Worm (Caenorhabditis elegans) whole organism, L1 larva: ENCODE results near the gene K02E7.1.

ENCODE experiments used
- C04F5.9 ChIP-seq: sonication (generic microtip); optimal IDR thresholded peaks from 2 replicates; lab custom pipeline; 2016; ENCODE audit warnings: missing genetic modification characterization, missing compliant biosample characterization
- C34B4.2 ChIP-seq: sonication (generic microtip); optimal IDR thresholded peaks from 2 replicates; lab custom pipeline; 2017; ENCODE audit warnings: mild to moderate bottlenecking, missing genetic modification characterization, missing compliant biosample characterization
- F16B12.6 ChIP-seq: fragments of 150-350 bp; optimal IDR thresholded peaks from 2 replicates; lab custom pipeline; 2014; ENCODE audit warnings: missing biosample characterization, missing genetic modification characterization
- Y116A8C.19 ChIP-seq: sonication (generic microtip); optimal IDR thresholded peaks from 2 replicates; lab custom pipeline; 2016; ENCODE audit warnings: missing compliant biosample characterization, missing genetic modification characterization, borderline replicate concordance
- aly-2 ChIP-seq: fragments of 150-350 bp; optimal IDR thresholded peaks from 2 replicates; lab custom pipeline; 2014; ENCODE audit warnings: missing biosample characterization, missing genetic modification characterization
- ama-1 ChIP-seq: fragments of 150-350 bp; optimal IDR thresholded peaks from 2 replicates; lab custom pipeline; 2014
- blmp-1 ChIP-seq: fragments of 150-350 bp; optimal IDR thresholded peaks from 2 replicates; lab custom pipeline; 2014; ENCODE audit warnings: missing biosample characterization, missing genetic modification characterization
- ceh-63 ChIP-seq: fragments of 200-800 bp; sonication (Bioruptor generic); optimal IDR thresholded peaks from 2 replicates; lab custom pipeline; 2018; ENCODE audit warnings: mild to moderate bottlenecking, missing genetic modification characterization, missing compliant biosample characterization
- ceh-8 ChIP-seq: fragments of 200-800 bp; sonication (Bioruptor generic); optimal IDR thresholded peaks from 2 replicates; lab custom pipeline; 2018; ENCODE audit warnings: mild to moderate bottlenecking, missing genetic modification characterization, moderate library complexity, missing compliant biosample characterization
- ceh-88 ChIP-seq: fragments of 200-800 bp; sonication (Bioruptor generic); IDR thresholded peaks from 2 replicates; pipeline ENCODE4 v1.3.6; 2022; ENCODE audit warnings: missing genetic modification characterization, missing compliant biosample characterization
- efl-1 ChIP-seq, 4 experiments: fragments of 150-350 bp; optimal IDR thresholded peaks in 3 of 4; peaks in 1 of 4; 1 replicate in 1 of 4; 2 replicates in 3 of 4; lab custom pipeline; 2014; ENCODE audit warnings: missing biosample characterization in 2 of 4, missing genetic modification characterization in 2 of 4, missing genetic modification reagents in 2 of 4
- efl-3 ChIP-seq: fragments of 200-800 bp; sonication (Bioruptor generic); optimal IDR thresholded peaks from 2 replicates; lab custom pipeline; 2018; ENCODE audit warnings: mild to moderate bottlenecking, missing genetic modification characterization, missing compliant biosample characterization
- egl-13 ChIP-seq: sonication (generic microtip); optimal IDR thresholded peaks from 2 replicates; lab custom pipeline; 2016; ENCODE audit warnings: missing genotype, missing genetic modification reagents, missing genetic modification characterization, missing compliant biosample characterization
- egl-27 ChIP-seq, 2 experiments: fragments of 150-350 bp in 1 of 2; sonication (generic microtip); optimal IDR thresholded peaks; 3 replicates each; lab custom pipeline; 2017 to 2018; ENCODE audit warnings: missing biosample characterization in 2 of 2, missing genetic modification characterization in 2 of 2, missing genetic modification reagents in 2 of 2
- elt-2 ChIP-seq: sonication (generic microtip); optimal IDR thresholded peaks from 2 replicates; lab custom pipeline; 2016; ENCODE audit warnings: missing genetic modification characterization, mild to moderate bottlenecking, inconsistent platforms, missing compliant biosample characterization, missing genetic modification reagents
- elt-3 ChIP-seq, 6 experiments: fragments of 150-350 bp in 1 of 6; sonication (generic microtip); optimal IDR thresholded peaks; 2 replicates each; lab custom pipeline; 2017 to 2018; ENCODE audit warnings: missing biosample characterization in 6 of 6, missing genetic modification characterization in 6 of 6, inconsistent platforms in 1 of 6
- fkh-4 ChIP-seq: sonication (generic microtip); optimal IDR thresholded peaks from 2 replicates; lab custom pipeline; 2016; ENCODE audit warnings: missing compliant biosample characterization, missing genetic modification characterization, borderline replicate concordance
- fkh-8 ChIP-seq: sonication (generic microtip); optimal IDR thresholded peaks from 2 replicates; lab custom pipeline; 2016; ENCODE audit warnings: mild to moderate bottlenecking, missing genetic modification characterization, missing compliant biosample characterization
- fos-1 ChIP-seq: fragments of 150-350 bp; optimal IDR thresholded peaks from 2 replicates; lab custom pipeline; 2014; ENCODE audit warnings: missing biosample characterization, missing genetic modification characterization
- grh-1 ChIP-seq: fragments of 200-800 bp; sonication (Bioruptor generic); IDR thresholded peaks from 2 replicates; pipeline ENCODE4 v1.3.6; 2022; ENCODE audit warnings: missing genetic modification reagents, missing genetic modification characterization, missing compliant biosample characterization
- hlh-17 ChIP-seq: fragments of 200-800 bp; sonication (Bioruptor generic); optimal IDR thresholded peaks from 2 replicates; lab custom pipeline; 2018; ENCODE audit warnings: missing genetic modification characterization, mild to moderate bottlenecking, missing compliant biosample characterization, moderate library complexity, borderline replicate concordance
- hlh-4 ChIP-seq: sonication (generic microtip); optimal IDR thresholded peaks from 2 replicates; lab custom pipeline; 2016; ENCODE audit warnings: mild to moderate bottlenecking, missing genetic modification characterization, missing compliant biosample characterization
- irx-1 ChIP-seq: sonication (generic microtip); optimal IDR thresholded peaks from 2 replicates; lab custom pipeline; 2016; ENCODE audit warnings: missing genetic modification characterization, missing compliant biosample characterization
- lin-13 ChIP-seq: fragments of 150-350 bp; optimal IDR thresholded peaks from 2 replicates; lab custom pipeline; 2014; ENCODE audit warnings: missing biosample characterization, missing genetic modification reagents, missing genetic modification characterization
- lin-15B ChIP-seq: fragments of 150-350 bp; sonication (generic microtip); optimal IDR thresholded peaks from 3 replicates; lab custom pipeline; 2014; ENCODE audit warnings: missing biosample characterization, missing genetic modification characterization
- lin-35 ChIP-seq, 2 experiments: fragments of 150-350 bp; optimal IDR thresholded peaks; 2 replicates each; lab custom pipeline; 2014; ENCODE audit warnings: missing biosample characterization in 2 of 2, missing genetic modification characterization in 2 of 2, missing genetic modification reagents in 2 of 2
- lin-39 ChIP-seq: fragments of 150-350 bp; optimal IDR thresholded peaks from 2 replicates; lab custom pipeline; 2014; ENCODE audit warnings: missing biosample characterization, missing genetic modification reagents, missing genetic modification characterization
- mef-2 ChIP-seq: fragments of 150-350 bp; optimal IDR thresholded peaks from 2 replicates; lab custom pipeline; 2014; ENCODE audit warnings: missing biosample characterization, missing genetic modification characterization
- nhr-11 ChIP-seq: fragments of 150-350 bp; optimal IDR thresholded peaks from 2 replicates; lab custom pipeline; 2014; ENCODE audit warnings: missing biosample characterization, missing genetic modification characterization
- nhr-12 ChIP-seq: sonication (generic microtip); optimal IDR thresholded peaks from 2 replicates; lab custom pipeline; 2017; ENCODE audit warnings: missing biosample characterization, missing genetic modification characterization
- nhr-19 ChIP-seq: fragments of 200-800 bp; sonication (Bioruptor generic); conservative IDR thresholded peaks from 2 replicates; pipeline ENCODE4 v1.3.6; 2022; ENCODE audit warnings: missing genetic modification characterization, missing compliant biosample characterization
- nhr-237 ChIP-seq: fragments of 150-350 bp; optimal IDR thresholded peaks from 2 replicates; lab custom pipeline; 2014; ENCODE audit warnings: missing biosample characterization, missing genetic modification characterization
- nhr-28 ChIP-seq: fragments of 150-350 bp; optimal IDR thresholded peaks from 2 replicates; lab custom pipeline; 2014; ENCODE audit warnings: missing biosample characterization, missing genetic modification characterization
- nhr-47 ChIP-seq: sonication (generic microtip); optimal IDR thresholded peaks from 2 replicates; lab custom pipeline; 2016; ENCODE audit warnings: mild to moderate bottlenecking, missing genetic modification characterization, moderate library complexity, missing compliant biosample characterization
- nhr-71 ChIP-seq: sonication (generic microtip); optimal IDR thresholded peaks from 2 replicates; lab custom pipeline; 2016; ENCODE audit warnings: mild to moderate bottlenecking, missing genetic modification characterization, moderate library complexity, missing compliant biosample characterization
- nhr-77 ChIP-seq: fragments of 150-350 bp; optimal IDR thresholded peaks from 2 replicates; lab custom pipeline; 2014; ENCODE audit warnings: missing biosample characterization, missing genetic modification characterization
- nhr-84 ChIP-seq: sonication (generic microtip); optimal IDR thresholded peaks from 2 replicates; lab custom pipeline; 2017; ENCODE audit warnings: missing biosample characterization, missing genetic modification characterization
- nhr-85 ChIP-seq: sonication (generic microtip); peaks from one replicate; lab custom pipeline; 2016; ENCODE audit warnings: missing genetic modification characterization, inconsistent platforms, missing compliant biosample characterization
- nhr-90 ChIP-seq: sonication (generic microtip); optimal IDR thresholded peaks from 2 replicates; lab custom pipeline; 2016; ENCODE audit warnings: mild to moderate bottlenecking, missing genetic modification characterization, missing compliant biosample characterization; ENCODE audit not compliant: poor library complexity
- pag-3 ChIP-seq: sonication (generic microtip); optimal IDR thresholded peaks from 2 replicates; lab custom pipeline; 2017; ENCODE audit warnings: missing genetic modification characterization, mild to moderate bottlenecking, missing compliant biosample characterization, antibody characterized with exemption, borderline replicate concordance; ENCODE audit not compliant: insufficient read depth
- rnt-1 ChIP-seq: sonication (generic microtip); optimal IDR thresholded peaks from 2 replicates; lab custom pipeline; 2016; ENCODE audit warnings: mild to moderate bottlenecking, missing genetic modification characterization, moderate library complexity, missing compliant biosample characterization
- snu-23 ChIP-seq: sonication (generic microtip); optimal IDR thresholded peaks from 2 replicates; lab custom pipeline; 2016; ENCODE audit warnings: missing genetic modification characterization, missing compliant biosample characterization
- sox-4 ChIP-seq: sonication (generic microtip); optimal IDR thresholded peaks from 2 replicates; lab custom pipeline; 2016; ENCODE audit warnings: missing genetic modification characterization, missing compliant biosample characterization
- tlp-1 ChIP-seq: fragments of 150-350 bp; optimal IDR thresholded peaks from 2 replicates; lab custom pipeline; 2014; ENCODE audit warnings: missing biosample characterization, missing genetic modification characterization
- unc-30 ChIP-seq: sonication (generic microtip); optimal IDR thresholded peaks from 2 replicates; lab custom pipeline; 2017; ENCODE audit warnings: missing biosample characterization, missing genetic modification characterization
- unc-86 ChIP-seq: sonication (generic microtip); optimal IDR thresholded peaks from 2 replicates; lab custom pipeline; 2016; ENCODE audit warnings: missing genetic modification characterization, missing compliant biosample characterization
- vab-15 ChIP-seq: sonication (generic microtip); optimal IDR thresholded peaks from 2 replicates; lab custom pipeline; 2017; ENCODE audit warnings: missing genotype, mild to moderate bottlenecking, missing genetic modification characterization, missing compliant biosample characterization
- xbp-1 ChIP-seq: sonication (generic microtip); optimal IDR thresholded peaks from 2 replicates; lab custom pipeline; 2016; ENCODE audit warnings: missing genetic modification characterization, missing compliant biosample characterization
- zag-1 ChIP-seq: fragments of 150-350 bp; optimal IDR thresholded peaks from 2 replicates; lab custom pipeline; 2014; ENCODE audit warnings: missing biosample characterization, missing genetic modification characterization
- zip-4 ChIP-seq: fragments of 200-800 bp; sonication (Bioruptor generic); optimal IDR thresholded peaks from 2 replicates; lab custom pipeline; 2018; ENCODE audit warnings: mild to moderate bottlenecking, missing genetic modification characterization, moderate library complexity, missing compliant biosample characterization
- ztf-4 ChIP-seq: fragments of 150-350 bp; optimal IDR thresholded peaks from 2 replicates; lab custom pipeline; 2014; ENCODE audit warnings: missing biosample characterization, missing genetic modification characterization

K02E7.1 gene

ce11 chrII:1084899-1085298 lies 1.9 kb downstream of the K02E7.1 start (continued):
- TF ChIP-seq aly-2 (tag; lab: Kevin White, UChicago), result no peak
- TF ChIP-seq zip-4, result no peak
- TF ChIP-seq ceh-63, result no peak
- peak; percentile 46 for TF ChIP-seq fkh-8 (tag; lab: Kevin White, UChicago)
- TF ChIP-seq blmp-1 (tag; lab: Kevin White, UChicago), result peak; percentile 23
- peak in 1 of 6 experiments; percentile 43 for TF ChIP-seq elt-3 (tag; optimal IDR thresholded peaks at IDR 0.05; lab: Kevin White, UChicago)
- peak in 1 of 2 experiments; percentile 44 for TF ChIP-seq lin-35 (GFP tag; optimal IDR thresholded peaks at IDR 0.05; lab: Kevin White, UChicago)
- peak; percentile 30 for TF ChIP-seq fkh-4 (tag; lab: Kevin White, UChicago)
- no peak for TF ChIP-seq elt-2 (tag; lab: Kevin White, UChicago)
- no peak for TF ChIP-seq unc-30
- no peak for TF ChIP-seq nhr-84 (tag; lab: Kevin White, UChicago)
- TF ChIP-seq unc-86 (tag; lab: Kevin White, UChicago), result peak; percentile 22

ce11 chrII:1085546-1085945 lies 2.6 kb downstream of the K02E7.1 start:
- no peak for TF ChIP-seq hlh-17
- no peak for TF ChIP-seq C04F5.9
- TF ChIP-seq vab-15 (tag; lab: Kevin White, UChicago), result no peak
- TF ChIP-seq ceh-8, result no peak
- no peak for TF ChIP-seq nhr-237 (tag; lab: Kevin White, UChicago)
- no peak for TF ChIP-seq xbp-1
- no peak for TF ChIP-seq pag-3 (tag; lab: Kevin White, UChicago)
- no peak for TF ChIP-seq tlp-1 (tag; lab: Kevin White, UChicago)
- TF ChIP-seq efl-1 (optimal IDR thresholded peaks at IDR 0.05; lab: Kevin White, UChicago), result no peak
- no peak for TF ChIP-seq efl-1 (GFP tag; optimal IDR thresholded peaks at IDR 0.05 in 1 of 2; lab: Kevin White, UChicago)
- TF ChIP-seq fos-1, result no peak
- no peak for TF ChIP-seq mef-2 (tag; lab: Kevin White, UChicago)
- no peak for TF ChIP-seq unc-86 (tag; lab: Kevin White, UChicago)
- TF ChIP-seq egl-13, result no peak
- no peak for TF ChIP-seq ceh-88 (GFP tag; lab: Robert Waterston, UW)
- TF ChIP-seq Y116A8C.19 (tag; lab: Kevin White, UChicago), result no peak
- no peak for TF ChIP-seq C34B4.2 (tag; lab: Kevin White, UChicago)
- no peak for TF ChIP-seq lin-13 (GFP tag; lab: Kevin White, UChicago)
- no peak for TF ChIP-seq nhr-85 (tag; lab: Kevin White, UChicago)
- TF ChIP-seq lin-15B (tag; lab: Kevin White, UChicago), result no peak
- TF ChIP-seq nhr-90 (tag; lab: Kevin White, UChicago), result no peak
- TF ChIP-seq, all 84 proteins: peak for 0

- TF ChIP-seq sox-4 (no peak), blmp-1 (tag; lab: Kevin White, UChicago) (peak; percentile 20), zag-1 (tag; lab: Kevin White, UChicago) (no peak), efl-1 (optimal IDR thresholded peaks at IDR 0.05; lab: Kevin White, UChicago) (no peak), efl-1 (GFP tag; optimal IDR thresholded peaks at IDR 0.05 in 1 of 2; lab: Kevin White, UChicago) (peak in 1 of 2 experiments; percentile 62), lin-13 (GFP tag; lab: Kevin White, UChicago) (no peak), tlp-1 (tag; lab: Kevin White, UChicago) (no peak), grh-1 (GFP tag; lab: Robert Waterston, UW) (no peak), ama-1 (lab: Kevin White, UChicago) (no peak), nhr-11 (tag; lab: Kevin White, UChicago) (no peak), F16B12.6 (tag; lab: Kevin White, UChicago) (no peak), nhr-47 (tag; lab: Kevin White, UChicago) (no peak), nhr-90 (tag; lab: Kevin White, UChicago) (no peak), egl-27 (tag; optimal IDR thresholded peaks at IDR 0.05; lab: Kevin White, UChicago) (no peak), nhr-19 (GFP tag; lab: Robert Waterston, UW) (no peak), nhr-28 (tag; lab: Kevin White, UChicago) (no peak), rnt-1 (tag; lab: Kevin White, UChicago) (peak; percentile 23), lin-39 (tag; lab: Kevin White, UChicago) (no peak), nhr-12 (tag; lab: Kevin White, UChicago) (no peak), ztf-4 (no peak), nhr-77 (tag; lab: Kevin White, UChicago) (no peak), snu-23 (GFP tag; lab: Kevin White, UChicago) (peak; percentile 3), hlh-4 (tag; lab: Kevin White, UChicago) (no peak), irx-1 (tag; lab: Kevin White, UChicago) (no peak), efl-3 (GFP tag; lab: Kevin White, UChicago) (no peak), nhr-71 (tag; lab: Kevin White, UChicago) (no peak)
Observed at ce11 chrII:1086479-1086878, 3.5 kb downstream of the K02E7.1 start.
